Worm (Caenorhabditis elegans) whole organism, late embryonic: ENCODE data around the gene srt-52.

Experiments
- C08G9.2 ChIP-seq: sonication (generic microtip); optimal IDR thresholded peaks from 2 replicates; lab custom pipeline; 2016; ENCODE audit warnings: mild to moderate bottlenecking, missing genetic modification characterization, moderate library complexity, missing compliant biosample characterization
- C38D4.7 ChIP-seq: fragments of 200-800 bp; sonication (Bioruptor generic); optimal IDR thresholded peaks from 2 replicates; lab custom pipeline; 2018; ENCODE audit warnings: mild to moderate bottlenecking, missing genetic modification characterization, moderate library complexity, missing compliant biosample characterization
- F13H6.1 ChIP-seq: sonication (generic microtip); optimal IDR thresholded peaks from 2 replicates; lab custom pipeline; 2016; ENCODE audit warnings: missing genetic modification characterization, missing compliant biosample characterization
- K02D7.2 ChIP-seq: sonication (generic microtip); optimal IDR thresholded peaks from 2 replicates; lab custom pipeline; 2017; ENCODE audit warnings: mild to moderate bottlenecking, missing genetic modification characterization, missing compliant biosample characterization
- Y22D7AL.16 ChIP-seq: sonication (generic microtip); optimal IDR thresholded peaks from 2 replicates; lab custom pipeline; 2016; ENCODE audit warnings: missing genetic modification characterization, missing compliant biosample characterization
- ahr-1 ChIP-seq: sonication (generic microtip); optimal IDR thresholded peaks from 2 replicates; lab custom pipeline; 2016; ENCODE audit warnings: missing genetic modification characterization, missing compliant biosample characterization
- ama-1 ChIP-seq: fragments of 150-350 bp; optimal IDR thresholded peaks from 2 replicates; lab custom pipeline; 2014
- ceh-18 ChIP-seq: sonication (generic microtip); optimal IDR thresholded peaks from 2 replicates; lab custom pipeline; 2016; ENCODE audit warnings: missing genetic modification characterization, missing compliant biosample characterization
- ceh-19 ChIP-seq: fragments of 200-800 bp; sonication (Bioruptor generic); optimal IDR thresholded peaks from 2 replicates; lab custom pipeline; 2018; ENCODE audit warnings: mild to moderate bottlenecking, missing genetic modification characterization, missing compliant biosample characterization
- ceh-2 ChIP-seq: sonication (generic microtip); optimal IDR thresholded peaks from 2 replicates; lab custom pipeline; 2016; ENCODE audit warnings: missing genotype, missing genetic modification characterization, missing compliant biosample characterization
- ceh-24 ChIP-seq: sonication (generic microtip); optimal IDR thresholded peaks from 2 replicates; lab custom pipeline; 2016; ENCODE audit warnings: mild to moderate bottlenecking, missing genetic modification characterization, missing compliant biosample characterization
- ceh-31 ChIP-seq: sonication (generic microtip); optimal IDR thresholded peaks from 2 replicates; lab custom pipeline; 2016; ENCODE audit warnings: missing genetic modification characterization, missing compliant biosample characterization
- ceh-9 ChIP-seq: sonication (generic microtip); optimal IDR thresholded peaks from 2 replicates; lab custom pipeline; 2016; ENCODE audit warnings: mild to moderate bottlenecking, missing genetic modification characterization, inconsistent platforms, missing compliant biosample characterization
- che-1 ChIP-seq: sonication (generic microtip); optimal IDR thresholded peaks from 2 replicates; lab custom pipeline; 2016; ENCODE audit warnings: mild to moderate bottlenecking, missing genetic modification characterization, missing compliant biosample characterization
- dmd-4 ChIP-seq: sonication (generic microtip); optimal IDR thresholded peaks from 2 replicates; lab custom pipeline; 2016; ENCODE audit warnings: borderline replicate concordance, missing genetic modification characterization, missing compliant biosample characterization
- dve-1 ChIP-seq: sonication (generic microtip); optimal IDR thresholded peaks from 2 replicates; lab custom pipeline; 2017; ENCODE audit warnings: antibody characterized with exemption, mild to moderate bottlenecking, missing genetic modification characterization, missing compliant biosample characterization
- elt-2 ChIP-seq: sonication (generic microtip); optimal IDR thresholded peaks from 2 replicates; lab custom pipeline; 2016; ENCODE audit warnings: missing genetic modification reagents, missing genetic modification characterization, missing compliant biosample characterization
- elt-4 ChIP-seq: sonication (generic microtip); optimal IDR thresholded peaks from 2 replicates; lab custom pipeline; 2016; ENCODE audit warnings: missing genetic modification characterization, missing compliant biosample characterization
- fax-1 ChIP-seq: sonication (generic microtip); optimal IDR thresholded peaks from 2 replicates; lab custom pipeline; 2016; ENCODE audit warnings: missing genotype, missing genetic modification characterization, missing compliant biosample characterization
- fkh-6 ChIP-seq: sonication (generic microtip); optimal IDR thresholded peaks from 2 replicates; lab custom pipeline; 2016; ENCODE audit warnings: missing genetic modification characterization, missing compliant biosample characterization
- gmeb-2 ChIP-seq: sonication (generic microtip); optimal IDR thresholded peaks from 2 replicates; lab custom pipeline; 2016; ENCODE audit warnings: missing genetic modification characterization, inconsistent platforms, missing compliant biosample characterization
- hlh-13 ChIP-seq: fragments of 200-800 bp; sonication (Bioruptor generic); optimal IDR thresholded peaks from 2 replicates; lab custom pipeline; 2018; ENCODE audit warnings: mild to moderate bottlenecking, missing genetic modification characterization, missing compliant biosample characterization
- hlh-15 ChIP-seq: sonication (generic microtip); optimal IDR thresholded peaks from 2 replicates; lab custom pipeline; 2016; ENCODE audit warnings: missing genetic modification characterization, missing compliant biosample characterization
- hlh-6 ChIP-seq: sonication (generic microtip); optimal IDR thresholded peaks from 2 replicates; lab custom pipeline; 2016; ENCODE audit warnings: missing genotype, missing genetic modification characterization, missing compliant biosample characterization
- hlh-8 ChIP-seq: sonication (generic microtip); optimal IDR thresholded peaks from 2 replicates; lab custom pipeline; 2016; ENCODE audit warnings: missing genotype, missing genetic modification characterization, missing compliant biosample characterization
- lim-6 ChIP-seq: sonication (generic microtip); optimal IDR thresholded peaks from 2 replicates; lab custom pipeline; 2016; ENCODE audit warnings: missing genetic modification characterization, missing compliant biosample characterization
- lin-11 ChIP-seq: fragments of 200-800 bp; sonication (Bioruptor generic); optimal IDR thresholded peaks from 2 replicates; lab custom pipeline; 2018; ENCODE audit warnings: mild to moderate bottlenecking, missing genetic modification characterization, missing compliant biosample characterization
- nfya-1 ChIP-seq: sonication (generic microtip); optimal IDR thresholded peaks from 2 replicates; lab custom pipeline; 2017; ENCODE audit warnings: missing genetic modification characterization, mild to moderate bottlenecking, missing compliant biosample characterization, antibody characterized with exemption, moderate library complexity
- nhr-11 ChIP-seq: fragments of 150-350 bp; optimal IDR thresholded peaks from 2 replicates; lab custom pipeline; 2014; ENCODE audit warnings: missing biosample characterization, missing genetic modification characterization
- nhr-232 ChIP-seq: sonication (generic microtip); optimal IDR thresholded peaks from 2 replicates; lab custom pipeline; 2016; ENCODE audit warnings: missing genetic modification characterization, missing compliant biosample characterization
- npax-4 ChIP-seq: sonication (generic microtip); optimal IDR thresholded peaks from 2 replicates; lab custom pipeline; 2016; ENCODE audit warnings: missing genetic modification characterization, missing compliant biosample characterization
- pag-3 ChIP-seq: sonication (generic microtip); optimal IDR thresholded peaks from 2 replicates; lab custom pipeline; 2016; ENCODE audit warnings: missing compliant biosample characterization, missing genetic modification characterization, borderline replicate concordance
- pax-1 ChIP-seq: fragments of 150-350 bp; optimal IDR thresholded peaks from 2 replicates; lab custom pipeline; 2014; ENCODE audit warnings: missing biosample characterization, missing genetic modification characterization
- pha-4 ChIP-seq: fragments of 150-350 bp; optimal IDR thresholded peaks from 2 replicates; lab custom pipeline; 2018; ENCODE audit warnings: missing biosample characterization, missing genetic modification reagents, missing genetic modification characterization
- ref-2 ChIP-seq: sonication (generic microtip); optimal IDR thresholded peaks from 2 replicates; lab custom pipeline; 2016; ENCODE audit warnings: missing genetic modification characterization, missing compliant biosample characterization
- rnt-1 ChIP-seq: sonication (generic microtip); optimal IDR thresholded peaks from 2 replicates; lab custom pipeline; 2016; ENCODE audit warnings: missing genetic modification characterization, missing compliant biosample characterization
- sdc-2 ChIP-seq: sonication (generic microtip); optimal IDR thresholded peaks from 2 replicates; lab custom pipeline; 2016; ENCODE audit warnings: missing genotype, missing genetic modification characterization, missing compliant biosample characterization
- sox-2 ChIP-seq: fragments of 200-800 bp; sonication (Bioruptor generic); IDR thresholded peaks from 2 replicates; pipeline ENCODE4 v1.3.6; 2022; ENCODE audit warnings: missing genetic modification reagents, missing genetic modification characterization, missing compliant biosample characterization
- tbx-7 ChIP-seq: sonication (generic microtip); optimal IDR thresholded peaks from 2 replicates; lab custom pipeline; 2016; ENCODE audit warnings: missing genotype, missing genetic modification characterization, missing compliant biosample characterization
- ttx-3 ChIP-seq: sonication (generic microtip); optimal IDR thresholded peaks from 2 replicates; lab custom pipeline; 2016; ENCODE audit warnings: missing genetic modification reagents, missing genetic modification characterization, missing compliant biosample characterization
- unc-3 ChIP-seq, 2 experiments: fragments of 200-800 bp in 1 of 2; sonication (Bioruptor generic) in 1 of 2; sonication (generic microtip) in 1 of 2; conservative IDR thresholded peaks in 1 of 2; optimal IDR thresholded peaks in 1 of 2; 2 replicates each; pipeline versions ENCODE4 v1.3.6 to Lab custom; 2016 to 2022; ENCODE audit warnings: missing compliant biosample characterization in 2 of 2, missing genetic modification characterization in 2 of 2, missing genetic modification reagents in 1 of 2
- unc-55 ChIP-seq: sonication (generic microtip); optimal IDR thresholded peaks from 2 replicates; lab custom pipeline; 2017; ENCODE audit warnings: missing biosample characterization, missing genetic modification reagents, missing genetic modification characterization
- unc-86 ChIP-seq: sonication (generic microtip); optimal IDR thresholded peaks from 2 replicates; lab custom pipeline; 2016; ENCODE audit warnings: missing genetic modification characterization, missing compliant biosample characterization
- zip-5 ChIP-seq: sonication (generic microtip); optimal IDR thresholded peaks from 2 replicates; lab custom pipeline; 2016; ENCODE audit warnings: missing genetic modification characterization, missing compliant biosample characterization
- ztf-16 ChIP-seq: sonication (generic microtip); optimal IDR thresholded peaks from 2 replicates; lab custom pipeline; 2017; ENCODE audit warnings: missing genetic modification characterization, missing compliant biosample characterization

Gene srt-52

DNA sequence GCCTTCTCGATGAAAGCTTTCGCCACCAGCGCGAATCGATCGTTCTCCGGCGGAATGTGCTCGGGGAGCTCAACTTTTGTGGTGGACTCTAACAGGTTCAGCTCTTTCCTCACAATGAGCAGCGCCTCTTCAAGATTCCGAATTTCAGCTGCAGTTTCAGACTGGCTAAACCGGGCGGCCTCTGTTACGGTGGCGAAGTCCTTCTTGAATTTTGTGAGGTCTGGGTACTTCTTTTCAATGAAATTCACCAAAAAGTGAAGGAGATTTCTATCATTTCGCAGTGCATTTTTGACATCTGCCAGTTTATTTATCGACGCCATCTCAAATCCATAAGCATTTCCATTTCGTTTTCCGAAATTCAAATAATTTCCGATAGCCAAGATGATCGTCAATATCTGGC, 10.7 kb upstream of the srt-52 start:
- TF ChIP-seq che-1 (no peak), npax-4 (no peak), ama-1 (no peak), ahr-1 (no peak), zip-5 (tag; lab: Kevin White, UChicago) (no peak), gmeb-2 (tag; lab: Kevin White, UChicago) (no peak), lin-11 (tag; lab: Kevin White, UChicago) (no peak), elt-4 (tag; lab: Kevin White, UChicago) (no peak), hlh-13 (GFP tag; lab: Kevin White, UChicago) (no peak), fax-1 (tag; lab: Kevin White, UChicago) (no peak), hlh-8 (tag; lab: Kevin White, UChicago) (no peak), pax-1 (tag; lab: Kevin White, UChicago) (no peak), C38D4.7 (GFP tag; lab: Kevin White, UChicago) (no peak), ceh-9 (no peak), ztf-16 (tag; lab: Kevin White, UChicago) (no peak), unc-3 (GFP tag; conservative IDR thresholded peaks at IDR 0.05; lab: Robert Waterston, UW) (no peak), unc-3 (tag; optimal IDR thresholded peaks at IDR 0.05; lab: Kevin White, UChicago) (no peak), nfya-1 (tag; lab: Kevin White, UChicago) (no peak), pha-4 (no peak)

DNA sequence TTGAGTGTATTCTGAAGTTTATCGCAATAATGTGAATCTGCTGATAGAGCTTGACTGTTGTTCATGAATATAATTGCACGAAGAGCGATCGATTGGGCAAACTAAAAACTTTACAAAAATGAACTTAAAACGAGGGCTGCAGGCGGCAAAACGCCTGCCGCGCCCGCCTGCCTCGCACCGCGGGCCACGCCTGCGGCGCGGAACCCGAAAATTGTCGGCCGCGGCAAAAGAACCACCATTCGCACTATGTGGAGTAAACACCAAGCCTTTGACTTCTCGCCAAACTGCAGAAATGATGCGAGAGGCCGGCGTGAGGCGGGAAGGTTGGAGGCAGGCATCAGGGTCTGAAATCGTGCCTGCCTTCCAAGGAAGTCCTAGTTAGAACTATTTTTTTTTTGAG, 8.0 kb upstream of the srt-52 start:
- TF ChIP-seq unc-86 (tag; lab: Kevin White, UChicago) (no peak), nhr-232 (tag; lab: Kevin White, UChicago) (no peak), pag-3 (tag; lab: Kevin White, UChicago) (no peak), ceh-31 (tag; lab: Kevin White, UChicago) (no peak), lim-6 (tag; lab: Kevin White, UChicago) (no peak), dve-1 (tag; lab: Kevin White, UChicago) (no peak), unc-3 (GFP tag; conservative IDR thresholded peaks at IDR 0.05; lab: Robert Waterston, UW) (no peak), unc-3 (tag; optimal IDR thresholded peaks at IDR 0.05; lab: Kevin White, UChicago) (no peak), C38D4.7 (GFP tag; lab: Kevin White, UChicago) (no peak), hlh-15 (no peak), ceh-18 (tag; lab: Kevin White, UChicago) (no peak), ceh-2 (tag; lab: Kevin White, UChicago) (no peak), sox-2 (GFP tag; lab: Robert Waterston, UW) (no peak), gmeb-2 (tag; lab: Kevin White, UChicago) (no peak), ceh-19 (GFP tag; lab: Kevin White, UChicago) (no peak), tbx-7 (tag; lab: Kevin White, UChicago) (no peak), unc-55 (no peak), nhr-11 (tag; lab: Kevin White, UChicago) (no peak)
- TF ChIP-seq, all 69 proteins: peak for 0

DNA sequence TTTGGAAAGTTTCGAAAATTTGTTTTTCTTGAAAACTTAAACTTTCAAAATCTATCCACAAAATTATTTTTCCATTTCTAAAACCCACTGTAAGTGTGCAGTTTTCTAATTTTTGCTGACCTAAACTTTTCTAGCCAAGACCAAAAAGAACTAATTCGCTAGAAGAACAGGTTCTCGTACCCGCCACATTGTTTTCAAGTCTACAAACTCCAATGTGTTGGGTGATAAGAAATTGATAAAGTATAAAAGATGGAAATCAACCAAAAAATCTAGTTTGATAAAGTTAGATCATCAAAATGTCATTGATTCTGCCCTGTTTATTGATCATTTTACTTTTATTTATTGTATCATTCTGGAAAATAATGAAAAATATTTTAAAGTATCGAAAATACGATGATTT, 3.1 kb upstream of the srt-52 start, which contains the start of gene cyp-29A3:
cyp-29A3 (plus strand) TSS at position 269 of the 400 bp plus-strand sequence.
- TF ChIP-seq C08G9.2 (tag; lab: Kevin White, UChicago) = no peak
- TF ChIP-seq pax-1 (tag; lab: Kevin White, UChicago) = no peak
- TF ChIP-seq rnt-1 (tag; lab: Kevin White, UChicago) = no peak
- TF ChIP-seq hlh-13 (GFP tag; lab: Kevin White, UChicago) = no peak
- no peak for TF ChIP-seq nhr-232 (tag; lab: Kevin White, UChicago)
- TF ChIP-seq ceh-31 (tag; lab: Kevin White, UChicago) = no peak
- TF ChIP-seq elt-2 (tag; lab: Kevin White, UChicago) = peak; percentile 17
- no peak for TF ChIP-seq ceh-24 (tag; lab: Kevin White, UChicago)
- TF ChIP-seq fax-1 (tag; lab: Kevin White, UChicago) = no peak

DNA sequence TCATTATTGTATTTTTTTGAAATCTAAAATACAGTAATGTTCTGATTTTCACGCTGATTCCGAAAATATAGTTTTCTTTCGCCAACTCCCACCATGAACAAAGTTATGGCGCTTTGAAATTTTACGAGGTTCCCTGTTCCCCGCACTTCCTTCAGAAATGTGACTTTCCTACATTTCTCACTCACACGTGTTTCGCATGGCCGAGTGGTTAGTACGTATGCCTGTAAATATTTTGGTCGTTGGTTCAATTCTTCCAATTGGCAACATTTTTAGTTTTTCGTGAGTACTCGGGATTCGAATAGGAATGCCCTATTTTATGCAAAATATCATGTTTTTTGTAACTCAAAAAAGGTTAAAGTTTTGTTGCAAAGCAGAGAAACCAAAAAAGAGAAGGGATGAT, 2.6 kb downstream of the srt-52 start:
- peak; percentile 76 for TF ChIP-seq fkh-6
- TF ChIP-seq nfya-1 (tag; lab: Kevin White, UChicago) = peak; percentile 18
- peak; percentile 50 for TF ChIP-seq ztf-16 (tag; lab: Kevin White, UChicago)
- peak; percentile 85 for TF ChIP-seq hlh-6 (tag; lab: Kevin White, UChicago)
- peak; percentile 21 for TF ChIP-seq ref-2 (tag; lab: Kevin White, UChicago)
- TF ChIP-seq F13H6.1 = peak; percentile 61
- TF ChIP-seq dve-1 (tag; lab: Kevin White, UChicago) = peak; percentile 56
- peak; percentile 85 for TF ChIP-seq Y22D7AL.16 (tag; lab: Kevin White, UChicago)
- TF ChIP-seq nhr-232 (tag; lab: Kevin White, UChicago) = peak; percentile 60
- TF ChIP-seq nhr-11 (tag; lab: Kevin White, UChicago) = no peak
- peak; percentile 84 for TF ChIP-seq che-1
- TF ChIP-seq rnt-1 (tag; lab: Kevin White, UChicago) = peak; percentile 47
- TF ChIP-seq gmeb-2 (tag; lab: Kevin White, UChicago) = peak; percentile 82
- TF ChIP-seq unc-86 (tag; lab: Kevin White, UChicago) = peak; percentile 70
- TF ChIP-seq ceh-24 (tag; lab: Kevin White, UChicago) = peak; percentile 77
- TF ChIP-seq ttx-3 (tag; lab: Kevin White, UChicago) = peak; percentile 74
- TF ChIP-seq sdc-2 = peak; percentile 76
- peak; percentile 88 for TF ChIP-seq dmd-4 (tag; lab: Kevin White, UChicago)
- peak; percentile 76 for TF ChIP-seq K02D7.2 (tag; lab: Kevin White, UChicago)
